Worm (Caenorhabditis elegans): ENCODE measurements around the gene dao-2.

dao-2 gene

ce11 chrII:4562503-4563000, at the start of gene dao-2:
TSS of gene dao-2 (plus strand) at chrII:4562950.
- TF ChIP-seq blmp-1 (tag; optimal IDR thresholded peaks at IDR 0.05) (peak; percentile 68), Y116A8C.19 (tag; optimal IDR thresholded peaks at IDR 0.05; ENCODE audit: borderline replicate concordance) (no peak), nhr-11 (tag; optimal IDR thresholded peaks at IDR 0.05) (no peak), efl-1 (optimal IDR thresholded peaks at IDR 0.05) (no peak), efl-1 (GFP tag; optimal IDR thresholded peaks at IDR 0.05 in 1 of 2) (peak in 1 of 2 experiments; percentile 59), elt-3 (tag; optimal IDR thresholded peaks at IDR 0.05) (peak in 2 of 6 experiments; percentile 50 to 60)

ce11 chrII:4516291-4516690, 46.5 kb upstream of the dao-2 start:
- TF ChIP-seq aha-1 (tag; optimal IDR thresholded peaks at IDR 0.05) = no peak
- TF ChIP-seq ztf-4 (tag; optimal IDR thresholded peaks at IDR 0.05) = no peak
- TF ChIP-seq lin-13 (GFP tag; optimal IDR thresholded peaks at IDR 0.05) = no peak
- no peak for TF ChIP-seq sup-37 (GFP tag; optimal IDR thresholded peaks at IDR 0.05)
- TF ChIP-seq F16B12.6 (tag; optimal IDR thresholded peaks at IDR 0.05) = no peak
- no peak for TF ChIP-seq fkh-10 (GFP tag; optimal IDR thresholded peaks at IDR 0.05)
- no peak for TF ChIP-seq tbx-2 (tag; optimal IDR thresholded peaks at IDR 0.05)
- TF ChIP-seq mep-1 (tag; optimal IDR thresholded peaks at IDR 0.05) = no peak
- no peak for TF ChIP-seq unc-62 (GFP tag; optimal IDR thresholded peaks at IDR 0.05)
- TF ChIP-seq zip-4 (GFP tag; optimal IDR thresholded peaks at IDR 0.05) = no peak
- no peak for TF ChIP-seq nhr-76 (tag; optimal IDR thresholded peaks at IDR 0.05)
- TF ChIP-seq elt-2 (tag; optimal IDR thresholded peaks at IDR 0.05) = no peak
- no peak for TF ChIP-seq hlh-4 (tag; optimal IDR thresholded peaks at IDR 0.05)
- TF ChIP-seq rnt-1 (tag; optimal IDR thresholded peaks at IDR 0.05) = peak; percentile 17
- TF ChIP-seq efl-1 (optimal IDR thresholded peaks at IDR 0.05) = no peak
- TF ChIP-seq efl-1 (GFP tag; optimal IDR thresholded peaks at IDR 0.05 in 1 of 2) = peak in 1 of 2 experiments; percentile 63
- TF ChIP-seq mdl-1 (tag; optimal IDR thresholded peaks at IDR 0.05) = no peak
- no peak for TF ChIP-seq efl-3 (GFP tag; optimal IDR thresholded peaks at IDR 0.05)
- peak; percentile 34 for TF ChIP-seq lin-14 (GFP tag; optimal IDR thresholded peaks at IDR 0.05)
- TF ChIP-seq nhr-84 (tag; optimal IDR thresholded peaks at IDR 0.05) = no peak
- TF ChIP-seq zag-1 (tag; optimal IDR thresholded peaks at IDR 0.05) = no peak

DNA sequence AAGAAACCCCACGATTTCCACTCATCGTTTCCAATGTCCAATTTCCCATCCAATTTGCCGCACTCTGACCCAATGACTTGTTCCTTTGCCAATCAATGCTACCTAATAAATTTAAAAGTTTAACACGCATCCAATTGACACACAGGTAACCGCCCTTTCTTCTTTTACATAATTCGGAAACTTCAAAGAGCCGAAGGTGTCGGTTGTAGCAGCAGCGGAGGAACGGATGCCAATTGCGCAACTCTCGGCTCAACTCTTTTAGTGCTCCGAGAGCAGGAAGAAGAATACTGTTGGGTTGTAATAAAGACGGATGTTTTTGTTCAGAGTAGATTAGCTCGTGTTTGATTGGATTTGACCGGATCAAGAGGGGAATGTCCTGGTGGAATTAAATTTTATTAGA, 45.5 kb upstream of the dao-2 start:
- no peak for TF ChIP-seq isw-1 (GFP tag; IDR thresholded peaks at IDR 0.05)
- no peak for TF ChIP-seq ztf-11 (tag; optimal IDR thresholded peaks at IDR 0.05)
- no peak for TF ChIP-seq alr-1 (tag; optimal IDR thresholded peaks at IDR 0.05; ENCODE audit: borderline replicate concordance)
- no peak for TF ChIP-seq elt-3 (tag; optimal IDR thresholded peaks at IDR 0.05)
- no peak for TF ChIP-seq sox-4 (tag; optimal IDR thresholded peaks at IDR 0.05)
- no peak for TF ChIP-seq ceh-90 (tag; optimal IDR thresholded peaks at IDR 0.05)
- no peak for TF ChIP-seq ceh-8 (GFP tag; optimal IDR thresholded peaks at IDR 0.05)
- TF ChIP-seq hlh-17 (GFP tag; optimal IDR thresholded peaks at IDR 0.05; ENCODE audit: borderline replicate concordance) = no peak
- no peak for TF ChIP-seq blmp-1 (tag; optimal IDR thresholded peaks at IDR 0.05)
- no peak for TF ChIP-seq snu-23 (GFP tag; optimal IDR thresholded peaks at IDR 0.05)
- no peak for TF ChIP-seq nhr-84 (tag; optimal IDR thresholded peaks at IDR 0.05)
- TF ChIP-seq unc-62 (GFP tag; optimal IDR thresholded peaks at IDR 0.05) = no peak
- TF ChIP-seq aly-2 (tag; optimal IDR thresholded peaks at IDR 0.05) = no peak
- TF ChIP-seq egl-27 (tag; optimal IDR thresholded peaks at IDR 0.05) = no peak
- no peak for TF ChIP-seq ceh-63 (GFP tag; optimal IDR thresholded peaks at IDR 0.05)
- no peak for TF ChIP-seq lin-14 (GFP tag; optimal IDR thresholded peaks at IDR 0.05)
- no peak for TF ChIP-seq zag-1 (tag; optimal IDR thresholded peaks at IDR 0.05)
- no peak for TF ChIP-seq aha-1 (tag; optimal IDR thresholded peaks at IDR 0.05)

DNA sequence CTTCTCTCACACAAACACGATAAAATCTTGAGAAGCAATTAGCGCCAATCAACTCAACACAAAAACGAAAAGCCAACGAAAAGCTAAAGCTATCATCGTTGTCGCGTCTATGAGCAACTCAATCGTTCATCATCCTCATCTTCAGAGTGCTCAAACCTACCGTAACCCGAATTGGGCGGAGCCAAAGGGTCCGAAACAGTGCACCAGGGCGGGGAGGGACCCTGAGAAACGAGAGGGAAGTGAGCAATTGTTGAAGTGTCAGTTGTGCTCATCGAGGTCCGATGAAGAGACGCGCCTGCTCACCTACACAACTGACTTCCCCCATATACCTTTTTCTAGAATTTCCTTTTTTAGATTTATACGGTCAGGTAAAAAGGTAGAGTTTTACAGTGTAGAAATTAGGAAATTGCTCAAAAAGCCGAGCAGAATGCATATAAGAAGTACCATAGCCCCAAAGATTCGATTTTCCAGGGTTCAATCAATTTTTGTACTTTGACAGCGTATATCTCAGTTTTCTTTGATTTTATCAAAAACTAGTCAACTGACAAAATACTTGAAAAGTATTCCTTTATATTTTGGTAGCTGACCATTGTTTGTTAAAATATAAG, 44.3 kb upstream of the dao-2 start, which contains the start of gene hlh-1:
hlh-1 (plus strand) TSS at position 275 of the 608 bp plus-strand sequence.
- TF ChIP-seq snu-23 (GFP tag; optimal IDR thresholded peaks at IDR 0.05) (peak; percentile 53), rnt-1 (tag; optimal IDR thresholded peaks at IDR 0.05) (peak; percentile 82), lsy-2 (tag; optimal IDR thresholded peaks at IDR 0.05) (peak; percentile 77 to 94), fkh-4 (tag; optimal IDR thresholded peaks at IDR 0.05; ENCODE audit: borderline replicate concordance) (no peak), ceh-63 (GFP tag; optimal IDR thresholded peaks at IDR 0.05) (no peak), lin-39 (tag; optimal IDR thresholded peaks at IDR 0.05) (no peak), lin-14 (GFP tag; optimal IDR thresholded peaks at IDR 0.05) (peak; percentile 72), tbx-2 (tag; optimal IDR thresholded peaks at IDR 0.05) (peak; percentile 18), jun-1 (tag; optimal IDR thresholded peaks at IDR 0.05) (no peak), unc-130 (tag; optimal IDR thresholded peaks at IDR 0.05) (peak; percentile 15), efl-1 (optimal IDR thresholded peaks at IDR 0.05) (peak; percentile 16 to 18), efl-1 (GFP tag; optimal IDR thresholded peaks at IDR 0.05 in 1 of 2) (no peak), swsn-7 (tag; optimal IDR thresholded peaks at IDR 0.05) (peak; percentile 23), lin-13 (GFP tag; optimal IDR thresholded peaks at IDR 0.05) (peak; percentile 4), nhr-19 (GFP tag; conservative IDR thresholded peaks at IDR 0.05) (peak; percentile 57), vab-15 (tag; optimal IDR thresholded peaks at IDR 0.05) (peak; percentile 31), nhr-20 (tag; optimal IDR thresholded peaks at IDR 0.05) (peak; percentile 21), nhr-71 (tag; optimal IDR thresholded peaks at IDR 0.05) (peak; percentile 79)

All from whole organism, L1 larva.